Worm (Caenorhabditis elegans): Measurements from ENCODE around the gene lhfp-4.

lhfp-4 gene

ce11 chrIV:17268628-17269027 lies 6.8 kb upstream of the lhfp-4 start:
- TF ChIP-seq R02D3.7 (tag; optimal IDR thresholded peaks at IDR 0.05), result no peak
- no peak for TF ChIP-seq ceh-16 (tag; optimal IDR thresholded peaks at IDR 0.05)
- TF ChIP-seq ztf-11 (tag; optimal IDR thresholded peaks at IDR 0.05), result no peak
- TF ChIP-seq snpc-4 (tag; optimal IDR thresholded peaks at IDR 0.05), result peak; percentile 10
- TF ChIP-seq nhr-237 (tag; optimal IDR thresholded peaks at IDR 0.05), result no peak
- no peak for TF ChIP-seq sma-3 (GFP tag; optimal IDR thresholded peaks at IDR 0.05)
- TF ChIP-seq egl-27 (tag; optimal IDR thresholded peaks at IDR 0.05), result no peak
- no peak for TF ChIP-seq mdl-1 (tag; optimal IDR thresholded peaks at IDR 0.05)
- peak; percentile 62 for TF ChIP-seq mab-5 (tag; optimal IDR thresholded peaks at IDR 0.05)
- TF ChIP-seq aly-2 (tag; optimal IDR thresholded peaks at IDR 0.05), result no peak
- TF ChIP-seq zag-1 (tag; optimal IDR thresholded peaks at IDR 0.05), result peak; percentile 5
- TF ChIP-seq lin-11 (tag; optimal IDR thresholded peaks at IDR 0.05), result no peak
- peak; percentile 65 for TF ChIP-seq sem-4 (tag; optimal IDR thresholded peaks at IDR 0.05)
- TF ChIP-seq ztf-1 (GFP tag; conservative IDR thresholded peaks at IDR 0.05), result no peak
- peak; percentile 73 for TF ChIP-seq C34F6.9 (tag; optimal IDR thresholded peaks at IDR 0.05)
- no peak for TF ChIP-seq mbf-1 (tag; optimal IDR thresholded peaks at IDR 0.05)
- TF ChIP-seq nhr-25 (tag; optimal IDR thresholded peaks at IDR 0.05), result no peak
- no peak for TF ChIP-seq alr-1 (tag; optimal IDR thresholded peaks at IDR 0.05)
- TF ChIP-seq peb-1 (tag; optimal IDR thresholded peaks at IDR 0.05), result no peak
- peak; percentile 80 for TF ChIP-seq crh-2 (tag; optimal IDR thresholded peaks at IDR 0.05)
- peak; percentile 56 for TF ChIP-seq unc-55 (GFP tag; optimal IDR thresholded peaks at IDR 0.05)
- no peak for TF ChIP-seq blmp-1 (tag; optimal IDR thresholded peaks at IDR 0.05; ENCODE audit: insufficient read depth)
- peak; percentile 24 for TF ChIP-seq F13H6.1 (tag; optimal IDR thresholded peaks at IDR 0.05)
- no peak for TF ChIP-seq nhr-21 (tag; optimal IDR thresholded peaks at IDR 0.05)
- TF ChIP-seq unc-62 (GFP tag; optimal IDR thresholded peaks at IDR 0.05), result no peak
- peak; percentile 41 for TF ChIP-seq ama-1 (optimal IDR thresholded peaks at IDR 0.05)
- no peak for TF ChIP-seq lin-39 (tag; optimal IDR thresholded peaks at IDR 0.05)
- TF ChIP-seq skn-1 (tag; optimal IDR thresholded peaks at IDR 0.05), result no peak
- no peak for TF ChIP-seq nhr-12 (tag; optimal IDR thresholded peaks at IDR 0.05)
- TF ChIP-seq sma-9 (GFP tag; optimal IDR thresholded peaks at IDR 0.05), result peak; percentile 45
- TF ChIP-seq sma-9 (tag; optimal IDR thresholded peaks at IDR 0.05), result no peak
- TF ChIP-seq nhr-11 (tag; optimal IDR thresholded peaks at IDR 0.05), result no peak
- TF ChIP-seq nhr-6 (tag; optimal IDR thresholded peaks at IDR 0.05), result no peak
- TF ChIP-seq unc-39 (tag; optimal IDR thresholded peaks at IDR 0.05), result no peak
- no peak for TF ChIP-seq elt-1 (tag; optimal IDR thresholded peaks at IDR 0.05)
- no peak for TF ChIP-seq ztf-4 (tag; optimal IDR thresholded peaks at IDR 0.05)
- peak in 1 of 2 experiments; percentile 51 for TF ChIP-seq lsy-2 (tag; optimal IDR thresholded peaks at IDR 0.05)
- TF ChIP-seq lin-13 (GFP tag; optimal IDR thresholded peaks at IDR 0.05), result peak; percentile 8
- no peak for TF ChIP-seq nhr-23 (tag; optimal IDR thresholded peaks at IDR 0.05)
- TF ChIP-seq nhr-129 (tag; optimal IDR thresholded peaks at IDR 0.05), result peak; percentile 87
- TF ChIP-seq fos-1 (tag; optimal IDR thresholded peaks at IDR 0.05), result peak; percentile 62
- TF ChIP-seq nhr-77 (tag; optimal IDR thresholded peaks at IDR 0.05), result no peak
- no peak for TF ChIP-seq ceh-82 (tag; optimal IDR thresholded peaks at IDR 0.05)
- TF ChIP-seq gmeb-1 (tag; optimal IDR thresholded peaks at IDR 0.05), result no peak
- no peak for TF ChIP-seq elt-3 (tag; optimal IDR thresholded peaks at IDR 0.05)
- TF ChIP-seq Y55F3AM.14 (GFP tag; optimal IDR thresholded peaks at IDR 0.05), result no peak
- no peak for TF ChIP-seq nhr-10 (tag; optimal IDR thresholded peaks at IDR 0.05)
- no peak for TF ChIP-seq ZK546.5 (tag; optimal IDR thresholded peaks at IDR 0.05)
- no peak for TF ChIP-seq dmd-4 (tag; optimal IDR thresholded peaks at IDR 0.05)
